Fruit fly (Drosophila melanogaster): ENCODE results near the gene eff.

eff gene

DNA sequence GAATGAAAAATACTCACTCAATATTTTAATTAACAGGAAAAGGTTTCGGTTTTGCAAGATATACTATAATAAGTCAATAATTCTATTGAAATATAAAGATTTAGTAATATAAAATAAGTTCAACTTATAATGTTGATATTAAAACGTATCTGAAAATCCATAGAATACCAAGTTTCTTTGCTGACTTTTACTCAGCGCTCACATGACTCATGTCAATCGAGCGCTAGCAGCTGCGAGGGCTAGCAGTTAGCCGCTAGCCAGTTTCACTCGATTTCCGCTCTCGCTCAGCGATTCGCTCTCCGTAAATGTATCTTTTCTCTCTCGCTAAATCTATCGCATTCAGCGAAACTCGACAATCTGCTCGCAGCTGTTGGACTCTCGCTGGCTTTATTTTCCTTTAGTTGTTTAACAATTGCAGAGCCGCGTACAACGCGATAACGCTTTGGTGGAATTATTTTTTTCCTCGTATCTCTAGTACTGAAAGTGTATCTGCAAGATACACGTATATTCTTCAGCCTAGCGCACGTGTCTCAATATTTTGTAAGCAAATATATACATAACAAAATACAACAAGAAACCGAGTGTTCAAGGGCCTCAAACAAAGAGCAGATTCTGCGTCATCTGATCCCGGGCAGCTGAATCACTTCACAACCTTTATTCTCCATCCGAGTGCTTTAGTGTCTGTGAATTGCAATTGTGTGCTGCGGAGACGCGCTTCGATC, 8.1 kb upstream of the eff start:
- peak; percentile 79 for TF ChIP-seq noc (tag; optimal IDR thresholded peaks at IDR 0.05)

dm6 chr3R:14748323-14749076, 7.4 kb upstream of the eff start:
- no peak for TF ChIP-seq noc (tag; optimal IDR thresholded peaks at IDR 0.05)

DNA sequence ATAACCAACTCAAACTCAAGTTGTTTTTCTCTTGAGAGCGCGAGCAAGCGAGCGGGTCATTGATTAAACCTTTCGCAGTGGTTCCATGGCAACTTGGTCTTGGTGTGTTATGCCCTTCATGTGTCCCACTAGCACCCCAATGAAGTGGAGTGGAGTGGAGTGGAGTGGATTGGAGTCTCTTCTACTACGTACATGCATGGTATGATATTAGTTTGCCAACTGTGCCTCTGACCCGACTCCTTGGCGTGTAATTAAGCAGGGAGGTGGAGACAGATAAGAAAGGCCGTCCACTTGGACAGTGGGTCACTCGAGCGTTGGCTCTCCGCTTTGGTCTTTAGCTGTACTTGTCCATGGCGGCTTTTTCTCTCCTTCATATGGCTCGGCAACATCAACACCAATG, 6.8 kb upstream of the eff start:
- TF ChIP-seq noc (tag; optimal IDR thresholded peaks at IDR 0.05) = no peak

DNA sequence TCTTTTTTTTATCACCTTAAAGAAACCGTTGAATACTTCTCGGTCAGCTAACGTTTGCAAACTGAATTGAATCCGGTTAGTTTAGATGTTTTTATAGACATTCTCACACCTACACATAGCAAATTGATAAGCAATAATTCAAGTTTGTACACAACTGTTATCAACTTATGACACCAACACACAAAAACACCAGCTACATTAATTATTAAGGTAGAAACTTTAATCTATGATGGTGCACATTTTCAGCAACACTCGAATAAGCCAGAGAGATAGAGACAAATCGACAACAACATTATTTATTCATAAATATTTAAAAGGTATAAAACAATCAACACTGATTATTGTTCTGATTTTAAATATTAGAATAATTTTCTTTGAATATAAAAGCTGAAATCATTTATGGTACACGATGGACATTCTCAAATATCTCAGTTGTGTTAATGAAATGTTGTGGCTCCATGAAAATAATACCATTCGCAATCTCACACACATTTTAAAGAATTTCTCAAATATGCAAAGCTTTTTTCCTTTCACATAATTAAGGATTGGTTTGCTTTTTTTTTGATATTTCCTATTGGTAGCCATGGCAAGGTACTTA, 6.2 kb upstream of the eff start:
- peak; percentile 56 for TF ChIP-seq noc (tag; optimal IDR thresholded peaks at IDR 0.05)

- TF ChIP-seq noc (tag; optimal IDR thresholded peaks at IDR 0.05) = peak; percentile 49
Observed at dm6 chr3R:14744339-14745129, 3.4 kb upstream of the eff start.

- no peak for TF ChIP-seq noc (tag; optimal IDR thresholded peaks at IDR 0.05)
Observed at dm6 chr3R:14743418-14743817, 2.3 kb upstream of the eff start.

dm6 chr3R:14742928-14743327, 1.8 kb upstream of the eff start:
- no peak for TF ChIP-seq noc (tag; optimal IDR thresholded peaks at IDR 0.05)

DNA sequence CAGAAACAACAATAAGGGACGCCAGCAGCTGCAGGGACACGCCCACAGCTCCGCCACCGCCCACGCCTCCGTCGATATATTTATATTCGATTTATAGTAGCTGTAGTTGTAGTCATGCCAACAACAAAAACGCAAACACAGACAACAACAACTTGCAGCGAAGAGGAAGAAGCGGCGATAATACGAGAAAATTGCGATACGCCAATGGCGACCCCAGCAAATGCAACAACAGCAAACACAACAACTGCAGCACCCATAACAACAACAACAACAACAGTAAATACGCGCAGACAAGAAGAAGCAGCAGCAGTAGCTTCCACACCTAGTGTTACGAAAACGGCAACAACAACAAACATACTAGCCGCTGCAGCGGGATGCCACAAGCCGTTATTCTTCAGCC, 945 bp upstream of the eff start:
- no peak for TF ChIP-seq noc (tag; optimal IDR thresholded peaks at IDR 0.05)

DNA sequence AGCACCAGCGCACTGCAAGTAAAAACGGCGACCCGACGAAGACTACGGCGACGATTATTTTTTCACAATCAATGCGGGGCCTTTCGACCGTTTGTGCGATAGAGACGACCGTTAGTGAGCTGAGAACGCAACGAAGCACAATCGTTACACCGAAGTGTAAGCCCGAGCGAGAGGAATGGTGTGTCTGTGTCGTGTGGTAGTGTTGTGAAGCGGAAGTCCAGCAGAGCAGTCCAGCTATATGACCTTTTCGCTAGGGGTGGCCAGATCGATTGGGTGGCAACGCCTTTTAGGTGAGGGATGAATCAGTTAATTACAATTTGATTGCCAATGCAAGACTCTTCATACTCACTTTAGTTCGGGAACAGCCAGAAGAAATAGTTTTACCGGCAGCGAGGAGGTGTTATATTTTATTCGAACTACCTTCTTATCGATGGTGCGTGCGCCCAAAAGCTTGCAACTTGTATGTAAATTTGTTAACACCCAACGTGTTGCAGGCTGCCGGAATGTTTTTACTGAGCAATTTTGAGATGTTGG, 394 bp downstream of the eff start:
- peak; percentile 28 for TF ChIP-seq noc (tag; optimal IDR thresholded peaks at IDR 0.05)

- no peak for TF ChIP-seq noc (tag; optimal IDR thresholded peaks at IDR 0.05)
Observed at dm6 chr3R:14740253-14740522, 931 bp downstream of the eff start.

DNA sequence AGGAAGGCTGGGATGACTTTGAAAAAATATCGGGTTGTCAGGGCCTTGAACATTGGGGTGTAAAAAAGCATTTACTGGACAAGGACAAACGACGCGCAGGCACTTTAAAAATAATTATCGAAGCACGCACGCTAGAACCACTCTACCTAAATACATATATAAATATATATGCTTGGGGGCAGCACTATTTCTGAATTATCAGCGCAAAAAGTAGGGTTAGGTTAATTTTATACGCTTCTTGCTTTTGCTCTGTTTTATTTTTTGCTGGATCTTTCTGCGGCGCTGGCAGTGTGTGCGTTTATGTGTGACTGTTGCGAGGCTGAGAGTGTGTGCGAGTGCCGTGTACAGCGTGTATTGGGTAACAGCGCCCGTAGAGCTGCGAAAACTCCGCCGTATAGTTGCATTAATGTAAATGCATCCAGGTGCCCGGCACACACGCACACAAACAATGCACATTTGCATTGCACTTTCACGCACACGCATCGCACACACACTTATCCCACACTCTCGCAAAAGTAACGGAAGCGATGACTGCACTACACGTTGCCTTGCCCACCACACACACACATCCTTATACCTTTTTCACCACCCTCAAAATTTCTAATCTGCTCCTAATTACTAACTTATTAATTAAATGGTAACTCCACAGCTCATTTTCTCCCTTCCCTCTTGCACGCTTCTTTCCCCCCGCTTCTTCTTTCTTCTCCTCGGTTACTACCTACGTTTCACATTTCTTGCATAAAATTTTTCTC, 1.4 kb downstream of the eff start:
- TF ChIP-seq noc (tag; optimal IDR thresholded peaks at IDR 0.05) = no peak

DNA sequence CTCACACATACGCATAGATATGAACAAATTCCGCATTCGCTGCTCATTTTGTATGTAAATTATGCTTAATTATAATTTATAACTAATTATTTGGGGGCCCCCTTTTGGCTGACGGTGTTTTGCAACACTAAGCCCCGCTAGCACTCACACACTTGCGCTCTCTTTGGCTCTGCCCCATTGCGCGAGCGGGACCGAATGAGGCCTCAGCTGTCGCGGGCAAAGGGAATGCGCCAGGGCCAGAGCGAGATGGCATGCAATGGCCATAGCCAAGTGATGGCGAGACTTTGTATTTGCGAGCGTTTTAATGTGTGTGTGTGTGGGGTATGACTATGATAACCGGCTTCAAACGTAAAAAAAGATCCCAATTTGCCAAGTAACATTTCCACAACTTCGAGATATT, 2.0 kb downstream of the eff start:
- peak; percentile 65 for TF ChIP-seq noc (tag; optimal IDR thresholded peaks at IDR 0.05)

DNA sequence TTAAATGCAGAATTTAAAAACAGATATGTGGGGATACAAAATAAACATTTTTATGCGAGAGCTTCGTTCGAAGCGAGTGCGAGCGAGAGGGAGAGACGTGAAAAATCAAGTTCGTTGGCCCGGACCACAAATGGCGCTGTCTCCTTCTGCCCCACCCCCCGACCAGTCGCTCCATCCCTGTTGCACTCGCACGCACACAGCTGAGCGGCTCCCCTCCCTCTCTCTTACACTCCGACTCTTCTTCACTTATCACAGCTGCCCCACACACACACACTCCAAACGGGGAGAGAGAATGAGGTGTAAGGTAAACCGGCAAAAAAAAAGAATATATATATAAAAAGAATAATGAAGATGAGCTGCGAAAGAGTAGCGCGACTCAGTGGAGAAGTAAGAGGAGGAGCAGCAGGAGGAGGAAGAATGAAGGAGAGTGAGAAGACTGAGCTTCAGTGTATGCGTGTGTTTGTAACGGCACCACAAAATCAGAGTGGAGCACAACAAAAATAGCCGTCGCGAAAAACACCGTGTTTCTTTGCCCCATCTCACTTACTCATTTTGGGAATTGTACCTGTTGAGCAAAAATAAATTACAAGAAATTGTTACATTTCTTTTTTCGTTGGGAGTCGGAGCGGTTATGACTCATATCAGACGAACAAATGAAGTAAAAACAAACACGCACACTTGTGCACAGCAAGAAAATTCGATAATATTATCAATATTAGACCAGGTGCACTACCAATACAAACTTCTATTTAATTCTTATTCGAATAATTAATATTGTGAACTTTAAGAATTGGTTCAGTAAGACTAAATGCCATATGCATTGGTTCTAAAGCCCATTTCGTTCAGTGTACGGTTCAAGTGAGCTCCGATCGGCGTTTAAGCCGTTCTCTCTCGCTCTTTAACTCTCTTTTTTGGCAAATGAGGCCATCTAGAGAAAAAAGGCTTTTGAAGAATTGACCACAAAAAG, 2.9 kb downstream of the eff start:
- peak; percentile 80 for TF ChIP-seq noc (tag; optimal IDR thresholded peaks at IDR 0.05)

DNA sequence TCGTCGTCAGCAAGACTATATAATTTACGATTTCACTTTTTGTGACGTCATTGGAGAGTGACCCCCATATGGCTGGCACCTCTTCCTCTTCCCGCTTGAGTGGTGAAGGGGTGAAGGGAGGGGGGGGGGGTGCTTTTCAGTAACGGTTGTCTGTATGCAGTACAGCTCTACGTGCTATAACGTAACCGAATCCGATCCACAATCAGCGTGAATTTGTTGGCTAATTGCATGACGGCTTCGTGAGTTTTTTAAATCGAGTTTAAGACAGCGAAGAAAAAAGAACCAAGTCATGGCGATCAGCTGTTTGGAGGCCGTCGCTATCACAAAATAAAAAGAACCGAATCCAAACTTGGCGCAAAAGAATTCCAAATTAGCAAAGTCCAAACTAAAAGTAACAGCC, 4.4 kb downstream of the eff start:
- peak; percentile 17 for TF ChIP-seq noc (tag; optimal IDR thresholded peaks at IDR 0.05)
